Fruit fly (Drosophila melanogaster): ENCODE results near the gene X11L.

The X11L gene

dm6 chrX:17576606-17577005 is 22.8 kb upstream of the X11L start:
- TF ChIP-seq insv (optimal IDR thresholded peaks at IDR 0.05) = no peak
- no peak for TF ChIP-seq Myc (optimal IDR thresholded peaks at IDR 0.05)
- no peak for TF ChIP-seq psq (optimal IDR thresholded peaks at IDR 0.05)
- no peak for TF ChIP-seq Sin3A (optimal IDR thresholded peaks at IDR 0.05)
- no peak for TF ChIP-seq ttk (optimal IDR thresholded peaks at IDR 0.05)
- no peak for TF ChIP-seq h (optimal IDR thresholded peaks at IDR 0.05)

dm6 chrX:17577356-17577755 is 22.1 kb upstream of the X11L start:
- TF ChIP-seq h (optimal IDR thresholded peaks at IDR 0.05) = no peak
- no peak for TF ChIP-seq psq (optimal IDR thresholded peaks at IDR 0.05)
- TF ChIP-seq insv (optimal IDR thresholded peaks at IDR 0.05) = no peak
- TF ChIP-seq ttk (optimal IDR thresholded peaks at IDR 0.05) = no peak
- no peak for TF ChIP-seq Myc (optimal IDR thresholded peaks at IDR 0.05)
- no peak for TF ChIP-seq Sin3A (optimal IDR thresholded peaks at IDR 0.05)

dm6 chrX:17578124-17578523 is 21.3 kb upstream of the X11L start:
- TF ChIP-seq h (optimal IDR thresholded peaks at IDR 0.05) = no peak
- no peak for TF ChIP-seq Myc (optimal IDR thresholded peaks at IDR 0.05)
- no peak for TF ChIP-seq psq (optimal IDR thresholded peaks at IDR 0.05)
- TF ChIP-seq insv (optimal IDR thresholded peaks at IDR 0.05) = no peak
- TF ChIP-seq ttk (optimal IDR thresholded peaks at IDR 0.05) = no peak
- TF ChIP-seq Sin3A (optimal IDR thresholded peaks at IDR 0.05) = no peak

- peak; percentile 72 for TF ChIP-seq Sin3A (optimal IDR thresholded peaks at IDR 0.05)
- TF ChIP-seq Myc (optimal IDR thresholded peaks at IDR 0.05) = no peak
- TF ChIP-seq insv (optimal IDR thresholded peaks at IDR 0.05) = no peak
Observed at dm6 chrX:17578869-17579781, 20.3 kb upstream of the X11L start, which contains the start of gene Ankle2. Gene Ankle2 (minus strand): TSS chrX:17579229.

dm6 chrX:17579782-17580451 is 19.5 kb upstream of the X11L start, which contains the start of gene CG12991:
Gene CG12991 (plus strand): TSS chrX:17579861.
- TF ChIP-seq psq (optimal IDR thresholded peaks at IDR 0.05) (no peak), h (optimal IDR thresholded peaks at IDR 0.05) (no peak), Sin3A (optimal IDR thresholded peaks at IDR 0.05) (no peak), Myc (optimal IDR thresholded peaks at IDR 0.05) (no peak), ttk (optimal IDR thresholded peaks at IDR 0.05) (no peak), insv (optimal IDR thresholded peaks at IDR 0.05) (no peak)

dm6 chrX:17580954-17581353 is 18.5 kb upstream of the X11L start:
- TF ChIP-seq h (optimal IDR thresholded peaks at IDR 0.05) (no peak), insv (optimal IDR thresholded peaks at IDR 0.05) (no peak), Sin3A (optimal IDR thresholded peaks at IDR 0.05) (no peak), Myc (optimal IDR thresholded peaks at IDR 0.05) (no peak), psq (optimal IDR thresholded peaks at IDR 0.05) (no peak), ttk (optimal IDR thresholded peaks at IDR 0.05) (no peak)

- TF ChIP-seq Myc (optimal IDR thresholded peaks at IDR 0.05) (no peak), Sin3A (optimal IDR thresholded peaks at IDR 0.05) (no peak), ttk (optimal IDR thresholded peaks at IDR 0.05) (no peak), insv (optimal IDR thresholded peaks at IDR 0.05) (no peak), psq (optimal IDR thresholded peaks at IDR 0.05) (no peak), h (optimal IDR thresholded peaks at IDR 0.05) (no peak)
Observed at dm6 chrX:17581606-17582281, 17.7 kb upstream of the X11L start.

- TF ChIP-seq insv (optimal IDR thresholded peaks at IDR 0.05) (no peak), h (optimal IDR thresholded peaks at IDR 0.05) (no peak), psq (optimal IDR thresholded peaks at IDR 0.05) (no peak), Myc (optimal IDR thresholded peaks at IDR 0.05) (no peak), Sin3A (optimal IDR thresholded peaks at IDR 0.05) (no peak), ttk (optimal IDR thresholded peaks at IDR 0.05) (no peak)
Observed at dm6 chrX:17582650-17583049, 16.8 kb upstream of the X11L start.

- no peak for TF ChIP-seq ttk (optimal IDR thresholded peaks at IDR 0.05)
- TF ChIP-seq Myc (optimal IDR thresholded peaks at IDR 0.05) = no peak
- TF ChIP-seq psq (optimal IDR thresholded peaks at IDR 0.05) = no peak
- no peak for TF ChIP-seq Sin3A (optimal IDR thresholded peaks at IDR 0.05)
- no peak for TF ChIP-seq insv (optimal IDR thresholded peaks at IDR 0.05)
- no peak for TF ChIP-seq h (optimal IDR thresholded peaks at IDR 0.05)
Observed at dm6 chrX:17583706-17584105, 15.7 kb upstream of the X11L start.

- TF ChIP-seq ttk (optimal IDR thresholded peaks at IDR 0.05) (no peak), Myc (optimal IDR thresholded peaks at IDR 0.05) (no peak), insv (optimal IDR thresholded peaks at IDR 0.05) (no peak), psq (optimal IDR thresholded peaks at IDR 0.05) (no peak), h (optimal IDR thresholded peaks at IDR 0.05) (no peak), Sin3A (optimal IDR thresholded peaks at IDR 0.05) (no peak)
Observed at dm6 chrX:17585892-17586291, 13.5 kb upstream of the X11L start.

- TF ChIP-seq h (optimal IDR thresholded peaks at IDR 0.05) = no peak
- no peak for TF ChIP-seq Sin3A (optimal IDR thresholded peaks at IDR 0.05)
- no peak for TF ChIP-seq insv (optimal IDR thresholded peaks at IDR 0.05)
- TF ChIP-seq ttk (optimal IDR thresholded peaks at IDR 0.05) = no peak
- TF ChIP-seq psq (optimal IDR thresholded peaks at IDR 0.05) = no peak
- TF ChIP-seq Myc (optimal IDR thresholded peaks at IDR 0.05) = no peak
Observed at dm6 chrX:17588134-17588533, 11.3 kb upstream of the X11L start.

dm6 chrX:17588565-17588964 is 10.8 kb upstream of the X11L start, which contains the start of gene CG12992:
Gene CG12992 (plus strand): TSS chrX:17588865.
- no peak for TF ChIP-seq Sin3A (optimal IDR thresholded peaks at IDR 0.05)
- TF ChIP-seq ttk (optimal IDR thresholded peaks at IDR 0.05) = no peak
- TF ChIP-seq h (optimal IDR thresholded peaks at IDR 0.05) = no peak
- no peak for TF ChIP-seq insv (optimal IDR thresholded peaks at IDR 0.05)
- TF ChIP-seq psq (optimal IDR thresholded peaks at IDR 0.05) = no peak
- no peak for TF ChIP-seq Myc (optimal IDR thresholded peaks at IDR 0.05)

Measured in Kc167 (cell line).